Fruit fly (Drosophila melanogaster): Measurements from ENCODE around the gene PIG-F.

Gene PIG-F

dm6 chr3L:19646292-19646691 lies 34.0 kb downstream of the PIG-F start (continued):
- TF ChIP-seq Dp (GFP tag; optimal IDR thresholded peaks at IDR 0.05) = peak; percentile 22
- TF ChIP-seq CG2129 (GFP tag; IDR thresholded peaks at IDR 0.05; ENCODE audit: partially characterized antibody) = no peak
- no peak for TF ChIP-seq crc (GFP tag; optimal IDR thresholded peaks at IDR 0.05)
- no peak for TF ChIP-seq CG18476 (GFP tag; optimal IDR thresholded peaks at IDR 0.05)
- TF ChIP-seq CG14965 (GFP tag; optimal IDR thresholded peaks at IDR 0.05; ENCODE audit: borderline replicate concordance) = no peak
- no peak for TF ChIP-seq CG16863 (GFP tag; optimal IDR thresholded peaks at IDR 0.05)
- TF ChIP-seq CG1233 (GFP tag; optimal IDR thresholded peaks at IDR 0.05) = no peak
- TF ChIP-seq twi (tag; optimal IDR thresholded peaks at IDR 0.05) = no peak
- no peak for TF ChIP-seq CG2678 (tag; optimal IDR thresholded peaks at IDR 0.05)
- TF ChIP-seq CG12659 (GFP tag; optimal IDR thresholded peaks at IDR 0.05) = no peak
- no peak for TF ChIP-seq slp2 (GFP tag; optimal IDR thresholded peaks at IDR 0.05)
- no peak for TF ChIP-seq crp (GFP tag; optimal IDR thresholded peaks at IDR 0.05)
- TF ChIP-seq dpn (GFP tag; optimal IDR thresholded peaks at IDR 0.05) = no peak
- TF ChIP-seq Ptx1 (GFP tag; IDR thresholded peaks at IDR 0.05) = no peak
- TF ChIP-seq CG13296 (GFP tag; optimal IDR thresholded peaks at IDR 0.05) = no peak
- no peak for TF ChIP-seq Xbp1 (GFP tag; optimal IDR thresholded peaks at IDR 0.05)
- TF ChIP-seq Optix (GFP tag; IDR thresholded peaks at IDR 0.05) = no peak
- no peak for TF ChIP-seq CG8089 (GFP tag; optimal IDR thresholded peaks at IDR 0.05)
- no peak for TF ChIP-seq slou (GFP tag; optimal IDR thresholded peaks at IDR 0.05)
- TF ChIP-seq CG7928 (GFP tag; optimal IDR thresholded peaks at IDR 0.05) = peak; percentile 69
- TF ChIP-seq CG11560 (tag; IDR thresholded peaks at IDR 0.05) = peak; percentile 83; the same call in 2 of the 3 replicates
- no peak for TF ChIP-seq CG34224 (GFP tag; IDR thresholded peaks at IDR 0.05; ENCODE audit: partially characterized antibody)
- TF ChIP-seq al (GFP tag; IDR thresholded peaks at IDR 0.05) = no peak
- no peak for TF ChIP-seq mld (GFP tag; IDR thresholded peaks at IDR 0.05; ENCODE audit: partially characterized antibody)
- no peak for TF ChIP-seq Tbp (GFP tag; optimal IDR thresholded peaks at IDR 0.05)
- no peak for TF ChIP-seq CG6765 (GFP tag; optimal IDR thresholded peaks at IDR 0.05)
- 0 out of 3 replicates have a peak, but pooled peaks have one; percentile 16 for TF ChIP-seq CG7963 (GFP tag; IDR thresholded peaks at IDR 0.05; ENCODE audit: partially characterized antibody)
- 0 out of 2 replicates have a peak, but pooled peaks have one; percentile 37 for TF ChIP-seq bbx (GFP tag; IDR thresholded peaks at IDR 0.05; ENCODE audit: partially characterized antibody)
- TF ChIP-seq CG8924 (tag; optimal IDR thresholded peaks at IDR 0.05) = no peak
- TF ChIP-seq MESR4 (GFP tag; optimal IDR thresholded peaks at IDR 0.05) = no peak
- no peak for TF ChIP-seq hb (GFP tag; IDR thresholded peaks at IDR 0.05; ENCODE audit: partially characterized antibody)
- TF ChIP-seq Vsx1 (GFP tag; optimal IDR thresholded peaks at IDR 0.05) = no peak
- TF ChIP-seq repo (GFP tag; optimal IDR thresholded peaks at IDR 0.05) = no peak
- TF ChIP-seq Ets65A (GFP tag) = peak; percentile 22
- TF ChIP-seq H2.0 (GFP tag; IDR thresholded peaks at IDR 0.05) = no peak
- TF ChIP-seq ase (GFP tag; IDR thresholded peaks at IDR 0.05) = no peak
- TF ChIP-seq onecut (GFP tag; IDR thresholded peaks at IDR 0.05) = peak; percentile 33
- TF ChIP-seq CG8281 (tag; optimal IDR thresholded peaks at IDR 0.05) = no peak
- no peak for TF ChIP-seq CG6254 (GFP tag; optimal IDR thresholded peaks at IDR 0.05)
- no peak for TF ChIP-seq odd (GFP tag; optimal IDR thresholded peaks at IDR 0.05)
- TF ChIP-seq C15 (GFP tag; IDR thresholded peaks at IDR 0.05) = no peak
- no peak for TF ChIP-seq phol (tag; optimal IDR thresholded peaks at IDR 0.05)
- no peak for TF ChIP-seq PHDP (tag; optimal IDR thresholded peaks at IDR 0.05)
- 0 out of 3 replicates have a peak, but pooled peaks have one; percentile 14 for TF ChIP-seq H15 (GFP tag; IDR thresholded peaks at IDR 0.05)
- TF ChIP-seq CG34422 (GFP tag; IDR thresholded peaks at IDR 0.05) = peak; percentile 43; the same call in 1 of the 3 replicates
- TF ChIP-seq NfI (GFP tag; optimal IDR thresholded peaks at IDR 0.05) = no peak
- no peak for TF ChIP-seq Lpt (GFP tag; optimal IDR thresholded peaks at IDR 0.05)

All from whole organism, embryonic.